Worm (Caenorhabditis elegans) whole organism, mixed stage, embryonic: Measurements from ENCODE around the gene syx-5.

ENCODE experiments used
- bed-3 ChIP-seq: fragments of 200-800 bp; sonication (Bioruptor generic); optimal IDR thresholded peaks from 3 replicates; lab custom pipeline; 2018; ENCODE audit warnings: mild to moderate bottlenecking, missing genetic modification characterization, moderate library complexity, missing compliant biosample characterization
- ceh-39 ChIP-seq: fragments of 150-350 bp; optimal IDR thresholded peaks from 2 replicates; lab custom pipeline; 2014; ENCODE audit warnings: missing biosample characterization, missing genetic modification characterization
- ceh-43 ChIP-seq: fragments of 200-800 bp; sonication (Bioruptor generic); optimal IDR thresholded peaks from 2 replicates; lab custom pipeline; 2018; ENCODE audit warnings: mild to moderate bottlenecking, missing genetic modification characterization, moderate library complexity, missing compliant biosample characterization
- ceh-83 ChIP-seq: fragments of 200-800 bp; sonication (Bioruptor generic); optimal IDR thresholded peaks from 2 replicates; lab custom pipeline; 2018; ENCODE audit warnings: mild to moderate bottlenecking, missing genetic modification characterization, missing compliant biosample characterization
- cnd-1 ChIP-seq: fragments of 200-800 bp; sonication (Bioruptor generic); optimal IDR thresholded peaks from 2 replicates; lab custom pipeline; 2018; ENCODE audit warnings: mild to moderate bottlenecking, missing genetic modification characterization, missing compliant biosample characterization
- drap-1 ChIP-seq: fragments of 200-800 bp; sonication (Bioruptor generic); optimal IDR thresholded peaks from 3 replicates; lab custom pipeline; 2018; ENCODE audit warnings: mild to moderate bottlenecking, missing genetic modification characterization, missing compliant biosample characterization
- elt-1 ChIP-seq: sonication (generic microtip); optimal IDR thresholded peaks from 2 replicates; lab custom pipeline; 2017; ENCODE audit warnings: missing genetic modification characterization, mild to moderate bottlenecking, missing compliant biosample characterization, antibody characterized with exemption, moderate library complexity, borderline replicate concordance; ENCODE audit not compliant: insufficient read depth
- elt-3 ChIP-seq: fragments of 150-350 bp; optimal IDR thresholded peaks from 2 replicates; lab custom pipeline; 2014; ENCODE audit warnings: missing biosample characterization, missing genetic modification characterization
- ham-2 ChIP-seq: fragments of 200-800 bp; sonication (Bioruptor generic); optimal IDR thresholded peaks from 2 replicates; lab custom pipeline; 2018; ENCODE audit warnings: mild to moderate bottlenecking, missing genetic modification characterization, missing compliant biosample characterization
- hlh-1 ChIP-seq: fragments of 150-350 bp; optimal IDR thresholded peaks from 2 replicates; lab custom pipeline; 2014; ENCODE audit warnings: missing biosample characterization, missing genetic modification reagents, missing genetic modification characterization
- lin-32 ChIP-seq: fragments of 200-800 bp; sonication (Bioruptor generic); optimal IDR thresholded peaks from 2 replicates; lab custom pipeline; 2018; ENCODE audit warnings: mild to moderate bottlenecking, missing genetic modification characterization, missing compliant biosample characterization
- lsy-2 ChIP-seq: fragments of 150-350 bp; optimal IDR thresholded peaks from 2 replicates; lab custom pipeline; 2014; ENCODE audit warnings: missing biosample characterization, missing genetic modification characterization
- mab-5 ChIP-seq: fragments of 150-350 bp; optimal IDR thresholded peaks from 2 replicates; lab custom pipeline; 2014; ENCODE audit warnings: missing biosample characterization, missing genetic modification characterization
- mep-1 ChIP-seq: fragments of 150-350 bp; optimal IDR thresholded peaks from 2 replicates; lab custom pipeline; 2017; ENCODE audit warnings: missing biosample characterization, missing genetic modification reagents, missing genetic modification characterization, inconsistent platforms
- mls-2 ChIP-seq: sonication (generic microtip); optimal IDR thresholded peaks from 2 replicates; lab custom pipeline; 2016; ENCODE audit warnings: mild to moderate bottlenecking, missing genetic modification characterization, moderate library complexity, missing compliant biosample characterization
- nhr-12 ChIP-seq: fragments of 150-350 bp; optimal IDR thresholded peaks from 2 replicates; lab custom pipeline; 2014; ENCODE audit warnings: missing biosample characterization, missing genetic modification characterization
- nhr-2 ChIP-seq: fragments of 150-350 bp; optimal IDR thresholded peaks from 2 replicates; lab custom pipeline; 2014; ENCODE audit warnings: missing biosample characterization, missing genetic modification characterization
- nhr-28 ChIP-seq: fragments of 150-350 bp; optimal IDR thresholded peaks from 2 replicates; lab custom pipeline; 2014; ENCODE audit warnings: missing biosample characterization, missing genetic modification characterization
- nhr-76 ChIP-seq: sonication (generic microtip); optimal IDR thresholded peaks from 2 replicates; lab custom pipeline; 2017; ENCODE audit warnings: missing biosample characterization, missing genetic modification characterization
- pha-4 ChIP-seq: fragments of 150-350 bp; optimal IDR thresholded peaks from 2 replicates; lab custom pipeline; 2018; ENCODE audit warnings: missing biosample characterization, missing genetic modification reagents, missing genetic modification characterization
- sem-2 ChIP-seq: fragments of 200-800 bp; sonication (Bioruptor generic); optimal IDR thresholded peaks from 2 replicates; lab custom pipeline; 2018; ENCODE audit warnings: mild to moderate bottlenecking, missing genetic modification characterization, missing compliant biosample characterization
- snpc-4 ChIP-seq: fragments of 150-350 bp; optimal IDR thresholded peaks from 2 replicates; lab custom pipeline; 2014; ENCODE audit warnings: missing biosample characterization, missing genetic modification characterization
- sptf-1 ChIP-seq: sonication (generic microtip); optimal IDR thresholded peaks from 2 replicates; lab custom pipeline; 2017; ENCODE audit warnings: mild to moderate bottlenecking, missing genetic modification characterization, moderate library complexity, missing compliant biosample characterization
- tbx-8 ChIP-seq: fragments of 200-800 bp; sonication (Bioruptor generic); optimal IDR thresholded peaks from 2 replicates; lab custom pipeline; 2018; ENCODE audit warnings: mild to moderate bottlenecking, missing genetic modification characterization, moderate library complexity, missing compliant biosample characterization
- unc-39 ChIP-seq: fragments of 150-350 bp; optimal IDR thresholded peaks from 2 replicates; lab custom pipeline; 2014; ENCODE audit warnings: missing biosample characterization, missing genetic modification characterization
- unc-62 ChIP-seq: fragments of 150-350 bp; optimal IDR thresholded peaks from 2 replicates; lab custom pipeline; 2014; ENCODE audit warnings: missing biosample characterization, missing genetic modification reagents, missing genetic modification characterization
- zip-8 ChIP-seq: fragments of 150-350 bp; optimal IDR thresholded peaks from 2 replicates; lab custom pipeline; 2014; ENCODE audit warnings: missing biosample characterization, missing genetic modification characterization
- ztf-11 ChIP-seq: fragments of 150-350 bp; optimal IDR thresholded peaks from 2 replicates; lab custom pipeline; 2014; ENCODE audit warnings: missing biosample characterization, missing genetic modification characterization

The syx-5 gene

ce11 chrV:11737333-11737732 is 27.4 kb upstream of the syx-5 start:
- TF ChIP-seq elt-3 (tag; lab: Kevin White, UChicago) (no peak), pha-4 (no peak), unc-39 (tag; lab: Kevin White, UChicago) (no peak), snpc-4 (tag; lab: Kevin White, UChicago) (no peak)
- TF ChIP-seq, all 35 proteins: peak for 0

- TF ChIP-seq snpc-4 (tag; lab: Kevin White, UChicago) (no peak), elt-1 (tag; lab: Kevin White, UChicago) (no peak), nhr-2 (tag; lab: Kevin White, UChicago) (no peak), lin-32 (GFP tag; lab: Kevin White, UChicago) (no peak), mab-5 (tag; lab: Kevin White, UChicago) (no peak), ztf-11 (tag; lab: Kevin White, UChicago) (no peak), mep-1 (no peak), nhr-28 (no peak)
Observed at ce11 chrV:11739820-11740219, 24.9 kb upstream of the syx-5 start, which contains the start of gene T04F3.1. TSS of gene T04F3.1 (plus strand) at chrV:11740065.

ce11 chrV:11741078-11741477 is 23.6 kb upstream of the syx-5 start:
- TF ChIP-seq pha-4, result no peak
- TF ChIP-seq sptf-1 (tag; lab: Kevin White, UChicago), result no peak
- TF ChIP-seq nhr-12 (tag; lab: Kevin White, UChicago), result no peak
- TF ChIP-seq ceh-83 (GFP tag; lab: Kevin White, UChicago), result no peak
- TF ChIP-seq unc-39 (tag; lab: Kevin White, UChicago), result no peak

- no peak for TF ChIP-seq lsy-2 (tag; lab: Kevin White, UChicago)
- no peak for TF ChIP-seq drap-1
- TF ChIP-seq tbx-8 (GFP tag; lab: Kevin White, UChicago), result no peak
- no peak for TF ChIP-seq bed-3 (GFP tag; lab: Kevin White, UChicago)
- TF ChIP-seq snpc-4 (tag; lab: Kevin White, UChicago), result no peak
- no peak for TF ChIP-seq cnd-1 (tag; lab: Kevin White, UChicago)
- TF ChIP-seq nhr-12 (tag; lab: Kevin White, UChicago), result no peak
- no peak for TF ChIP-seq nhr-2 (tag; lab: Kevin White, UChicago)
- TF ChIP-seq ceh-43 (GFP tag; lab: Kevin White, UChicago), result no peak
- no peak for TF ChIP-seq sem-2 (GFP tag; lab: Kevin White, UChicago)
- TF ChIP-seq, all 35 proteins: peak for 0
Observed at ce11 chrV:11751480-11751879, 13.2 kb upstream of the syx-5 start.

- no peak for TF ChIP-seq ham-2 (GFP tag; lab: Kevin White, UChicago)
- TF ChIP-seq bed-3 (GFP tag; lab: Kevin White, UChicago), result no peak
- TF ChIP-seq nhr-76 (tag; lab: Kevin White, UChicago), result no peak
- TF ChIP-seq nhr-12 (tag; lab: Kevin White, UChicago), result no peak
- TF ChIP-seq ceh-39 (tag; lab: Kevin White, UChicago), result no peak
- no peak for TF ChIP-seq unc-39 (tag; lab: Kevin White, UChicago)
- no peak for TF ChIP-seq lin-32 (GFP tag; lab: Kevin White, UChicago)
- no peak for TF ChIP-seq elt-3 (tag; lab: Kevin White, UChicago)
- TF ChIP-seq mab-5 (tag; lab: Kevin White, UChicago), result no peak
- no peak for TF ChIP-seq zip-8 (tag; lab: Kevin White, UChicago)
- no peak for TF ChIP-seq pha-4
- TF ChIP-seq mep-1, result no peak
Observed at ce11 chrV:11755848-11756247, 8.9 kb upstream of the syx-5 start.

- TF ChIP-seq nhr-12 (tag; lab: Kevin White, UChicago) (no peak), nhr-28 (no peak), sem-2 (GFP tag; lab: Kevin White, UChicago) (no peak), ceh-39 (tag; lab: Kevin White, UChicago) (no peak), lsy-2 (tag; lab: Kevin White, UChicago) (no peak), ceh-83 (GFP tag; lab: Kevin White, UChicago) (no peak), snpc-4 (tag; lab: Kevin White, UChicago) (no peak)
Observed at ce11 chrV:11757358-11757757, 7.3 kb upstream of the syx-5 start, which contains the start of gene smoc-1. TSS of gene smoc-1 (plus strand) at chrV:11757658.

ce11 chrV:11758635-11759034 is 6.1 kb upstream of the syx-5 start, which contains the start of gene T04F3.3:
TSS of gene T04F3.3 (plus strand) at chrV:11758935.
- TF ChIP-seq lin-32 (GFP tag; lab: Kevin White, UChicago) (no peak), mls-2 (tag; lab: Kevin White, UChicago) (no peak), sem-2 (GFP tag; lab: Kevin White, UChicago) (no peak), unc-62 (GFP tag; lab: Kevin White, UChicago) (no peak), pha-4 (no peak), tbx-8 (GFP tag; lab: Kevin White, UChicago) (no peak), nhr-2 (tag; lab: Kevin White, UChicago) (no peak), hlh-1 (tag; lab: Kevin White, UChicago) (no peak), drap-1 (no peak), snpc-4 (tag; lab: Kevin White, UChicago) (no peak), unc-39 (tag; lab: Kevin White, UChicago) (no peak)
